Fruit fly (Drosophila melanogaster) whole organism, embryonic: Measurements from ENCODE around the gene Snx27.
A peak's percentile ranks its signal among the peaks of the same experiment; 100 is the strongest.

Source experiments
- CG10543 ChIP-seq: fragments of 200-800 bp; sonication (Bioruptor generic); optimal IDR thresholded peaks from 3 replicates; lab custom pipeline; 2017; ENCODE audit warnings: missing biosample characterization, mild to moderate bottlenecking, missing genetic modification characterization, moderate library complexity
- CG11093 ChIP-seq: fragments of 200-800 bp; sonication (Bioruptor generic); IDR thresholded peaks from 3 replicates; pipeline ENCODE4 v1.3.6; 2022; ENCODE audit warnings: missing biosample characterization, missing genetic modification characterization
- CG16863 ChIP-seq: fragments of 200-800 bp; sonication (Bioruptor generic); optimal IDR thresholded peaks from 3 replicates; lab custom pipeline; 2016; ENCODE audit warnings: missing biosample characterization, missing genetic modification characterization
- CG17359 ChIP-seq: fragments of 200-800 bp; sonication (Bioruptor generic); optimal IDR thresholded peaks from 3 replicates; lab custom pipeline; 2018; ENCODE audit warnings: missing biosample characterization, mild to moderate bottlenecking, missing genetic modification characterization, moderate library complexity
- CG2116 ChIP-seq: fragments of 200-800 bp; sonication (Bioruptor generic); optimal IDR thresholded peaks from 3 replicates; lab custom pipeline; 2018; ENCODE audit warnings: missing biosample characterization, mild to moderate bottlenecking, missing genetic modification characterization
- CG30431 ChIP-seq: fragments of 200-800 bp; sonication (Bioruptor generic); optimal IDR thresholded peaks from 2 replicates; lab custom pipeline; 2017; ENCODE audit warnings: missing biosample characterization, missing genetic modification characterization
- CG31365 ChIP-seq: fragments of 200-800 bp; sonication (Bioruptor generic); optimal IDR thresholded peaks from 2 replicates; lab custom pipeline; 2018; ENCODE audit warnings: missing biosample characterization, mild to moderate bottlenecking, missing genetic modification characterization
- CG3838 ChIP-seq: fragments of 200-800 bp; sonication (Bioruptor generic); optimal IDR thresholded peaks from 3 replicates; lab custom pipeline; 2016; ENCODE audit warnings: missing biosample characterization, missing genetic modification characterization
- CG3995 ChIP-seq: fragments of 200-800 bp; sonication (Bioruptor generic); optimal IDR thresholded peaks from 3 replicates; lab custom pipeline; 2016; ENCODE audit warnings: missing biosample characterization, missing genetic modification characterization
- CG4328 ChIP-seq: fragments of 200-800 bp; sonication (Bioruptor generic); optimal IDR thresholded peaks from 3 replicates; lab custom pipeline; 2017; ENCODE audit warnings: missing biosample characterization, missing genetic modification reagents, missing genetic modification characterization
- CG7839 ChIP-seq: fragments of 200-800 bp; sonication (Bioruptor generic); optimal IDR thresholded peaks from 3 replicates; lab custom pipeline; 2018; ENCODE audit warnings: missing biosample characterization, mild to moderate bottlenecking, missing genetic modification characterization, moderate library complexity
- Chrac-16 ChIP-seq: fragments of 200-800 bp; sonication (Bioruptor generic); optimal IDR thresholded peaks from 3 replicates; lab custom pipeline; 2016; ENCODE audit warnings: missing biosample characterization, missing genetic modification characterization
- Deaf1 ChIP-seq: fragments of 200-800 bp; optimal IDR thresholded peaks from 3 replicates; lab custom pipeline; 2019; ENCODE audit warnings: missing biosample characterization, mild to moderate bottlenecking, missing genetic modification characterization, moderate library complexity
- Dip3 ChIP-seq: fragments of 200-800 bp; sonication (Bioruptor generic); optimal IDR thresholded peaks from 3 replicates; lab custom pipeline; 2016; ENCODE audit warnings: missing biosample characterization, missing genetic modification characterization
- Dp ChIP-seq: fragments of 200-800 bp; sonication (Bioruptor generic); optimal IDR thresholded peaks from 2 replicates; lab custom pipeline; 2018; ENCODE audit warnings: missing biosample characterization, mild to moderate bottlenecking, missing genetic modification characterization, moderate library complexity
- GATAe ChIP-seq: fragments of 200-800 bp; sonication (Bioruptor generic); conservative IDR thresholded peaks from 2 replicates; pipeline ENCODE4 v1.3.6; 2022; ENCODE audit warnings: missing biosample characterization, missing genetic modification characterization
- HHEX ChIP-seq: fragments of 200-800 bp; sonication (Bioruptor generic); optimal IDR thresholded peaks from 3 replicates; lab custom pipeline; 2017; ENCODE audit warnings: missing biosample characterization, mild to moderate bottlenecking, missing genetic modification characterization, missing genetic modification reagents
- Hr51 ChIP-seq, 2 experiments: fragments of 200-800 bp; sonication (Bioruptor generic); optimal IDR thresholded peaks; 2 replicates in 1 of 2; 3 replicates in 1 of 2; lab custom pipeline; 2016 to 2018; ENCODE audit warnings: missing biosample characterization in 2 of 2, missing genetic modification characterization in 2 of 2, mild to moderate bottlenecking in 1 of 2, moderate library complexity in 1 of 2
- Jarid2 ChIP-seq: fragments of 200-800 bp; sonication (Bioruptor generic); optimal IDR thresholded peaks from 3 replicates; lab custom pipeline; 2017; ENCODE audit warnings: mild to moderate bottlenecking, missing biosample characterization, missing genetic modification reagents, missing genetic modification characterization
- NfI ChIP-seq: fragments of 200-800 bp; sonication (Bioruptor generic); optimal IDR thresholded peaks from 3 replicates; lab custom pipeline; 2018; ENCODE audit warnings: missing biosample characterization, mild to moderate bottlenecking, missing genetic modification characterization, moderate library complexity
- Taf1 ChIP-seq: fragments of 200-800 bp; sonication (Bioruptor generic); IDR thresholded peaks from 2 replicates; pipeline ENCODE4 v1.3.6; 2022; ENCODE audit warnings: missing biosample characterization, missing genetic modification characterization
- Vsx1 ChIP-seq: fragments of 200-800 bp; sonication (Bioruptor generic); optimal IDR thresholded peaks from 2 replicates; lab custom pipeline; 2017; ENCODE audit warnings: missing biosample characterization, mild to moderate bottlenecking, missing genetic modification characterization, missing genetic modification reagents
- YL-1 ChIP-seq: fragments of 200-800 bp; sonication (Bioruptor generic); optimal IDR thresholded peaks from 3 replicates; lab custom pipeline; 2017; ENCODE audit warnings: missing biosample characterization, mild to moderate bottlenecking, missing genetic modification characterization
- ato ChIP-seq: fragments of 200-800 bp; sonication (Bioruptor generic); IDR thresholded peaks from 2 replicates; pipeline ENCODE4 v1.3.6; 2022; ENCODE audit warnings: missing biosample characterization, missing genetic modification characterization; ENCODE audit not compliant: partially characterized antibody
- bcd ChIP-seq: fragments of 200-800 bp; sonication (Bioruptor generic); optimal IDR thresholded peaks from 2 replicates; lab custom pipeline; 2017; ENCODE audit warnings: missing biosample characterization, mild to moderate bottlenecking, missing genetic modification characterization
- bigmax ChIP-seq: fragments of 200-800 bp; sonication (Bioruptor generic); optimal IDR thresholded peaks from 2 replicates; lab custom pipeline; 2018; ENCODE audit warnings: missing biosample characterization, mild to moderate bottlenecking, missing genetic modification characterization
- cad ChIP-seq: fragments of >200 bp; optimal IDR thresholded peaks from 2 replicates; lab custom pipeline; 2017; ENCODE audit warnings: missing biosample characterization, missing genetic modification characterization
- cato ChIP-seq: fragments of 200-800 bp; sonication (Bioruptor generic); optimal IDR thresholded peaks from 2 replicates; lab custom pipeline; 2016; ENCODE audit warnings: missing biosample characterization, missing genetic modification characterization, borderline replicate concordance
- fd3F ChIP-seq: fragments of 200-800 bp; sonication (Bioruptor generic); optimal IDR thresholded peaks from 2 replicates; lab custom pipeline; 2018; ENCODE audit warnings: missing biosample characterization, mild to moderate bottlenecking, missing genetic modification characterization, moderate library complexity
- fd64A ChIP-seq: fragments of 200-800 bp; sonication (Bioruptor generic); optimal IDR thresholded peaks from 3 replicates; lab custom pipeline; 2018; ENCODE audit warnings: missing biosample characterization, mild to moderate bottlenecking, missing genetic modification characterization
- fd96Cb ChIP-seq: fragments of 200-800 bp; sonication (Bioruptor generic); optimal IDR thresholded peaks from 2 replicates; lab custom pipeline; 2018; ENCODE audit warnings: missing biosample characterization, mild to moderate bottlenecking, missing genetic modification characterization, moderate library complexity
- gcm2 ChIP-seq: fragments of 200-800 bp; sonication (Bioruptor generic); optimal IDR thresholded peaks from 2 replicates; lab custom pipeline; 2016; ENCODE audit warnings: missing biosample characterization, missing genetic modification characterization
- jigr1 ChIP-seq: fragments of 200-800 bp; sonication (Bioruptor generic); IDR thresholded peaks from 3 replicates; pipeline ENCODE4 v1.3.6; 2022; ENCODE audit warnings: missing biosample characterization, missing genetic modification characterization
- lbe ChIP-seq: fragments of 200-800 bp; sonication (Bioruptor generic); optimal IDR thresholded peaks from 2 replicates; lab custom pipeline; 2016; ENCODE audit warnings: missing biosample characterization, mild to moderate bottlenecking, missing genetic modification characterization
- lmd ChIP-seq: fragments of 200-800 bp; sonication (Bioruptor generic); IDR thresholded peaks from 2 replicates; pipeline ENCODE4 v1.3.6; 2022; ENCODE audit warnings: missing biosample characterization, missing genetic modification characterization
- lov ChIP-seq, 2 experiments: fragments of 200-800 bp in 1 of 2; fragments of >200 bp in 1 of 2; sonication (Bioruptor generic) in 1 of 2; IDR thresholded peaks in 1 of 2; optimal IDR thresholded peaks in 1 of 2; 2 replicates in 1 of 2; 3 replicates in 1 of 2; pipeline versions ENCODE4 v1.3.6 to Lab custom; 2017 to 2022; ENCODE audit warnings: missing biosample characterization in 1 of 2, missing genetic modification characterization in 1 of 2
- nau ChIP-seq: fragments of 200-800 bp; sonication (Bioruptor generic); optimal IDR thresholded peaks from 3 replicates; lab custom pipeline; 2017; ENCODE audit warnings: missing biosample characterization, mild to moderate bottlenecking, missing genetic modification characterization, missing genetic modification reagents
- pnt ChIP-seq: fragments of 200-800 bp; sonication (Bioruptor generic); optimal IDR thresholded peaks from 3 replicates; lab custom pipeline; 2016; ENCODE audit warnings: missing biosample characterization, missing genetic modification characterization
- psq ChIP-seq: fragments of 200-800 bp; sonication (Bioruptor generic); optimal IDR thresholded peaks from 2 replicates; lab custom pipeline; 2017; ENCODE audit warnings: missing biosample characterization, missing genetic modification characterization
- run ChIP-seq: fragments of 200-800 bp; sonication (Bioruptor generic); optimal IDR thresholded peaks from 3 replicates; lab custom pipeline; 2018; ENCODE audit warnings: missing biosample characterization, mild to moderate bottlenecking, missing genetic modification characterization
- sc ChIP-seq, 3 experiments: fragments of >200 bp in 2 of 3; fragments of 200-800 bp in 1 of 3; sonication (Bioruptor generic) in 1 of 3; optimal IDR thresholded peaks; 2 replicates in 2 of 3; 3 replicates in 1 of 3; lab custom pipeline; 2017; ENCODE audit warnings: mild to moderate bottlenecking in 1 of 3, missing biosample characterization in 1 of 3, missing genetic modification characterization in 1 of 3, missing genetic modification reagents in 1 of 3
- schlank ChIP-seq: fragments of 200-800 bp; sonication (Bioruptor generic); optimal IDR thresholded peaks from 2 replicates; lab custom pipeline; 2018; ENCODE audit warnings: missing biosample characterization, mild to moderate bottlenecking, missing genetic modification characterization
- seq ChIP-seq: fragments of 200-800 bp; sonication (Bioruptor generic); IDR thresholded peaks from 2 replicates; pipeline ENCODE4 v1.3.6; 2022; ENCODE audit warnings: missing biosample characterization, missing genetic modification characterization
- tgo ChIP-seq: fragments of 200-800 bp; sonication (Bioruptor generic); IDR thresholded peaks from 3 replicates; pipeline ENCODE4 v1.3.6; 2022; ENCODE audit warnings: missing biosample characterization, missing genetic modification characterization
- trem ChIP-seq: fragments of 200-800 bp; optimal IDR thresholded peaks from 3 replicates; lab custom pipeline; 2019; ENCODE audit warnings: missing biosample characterization, mild to moderate bottlenecking, missing genetic modification characterization, moderate library complexity
- trh ChIP-seq: fragments of 200-800 bp; sonication (Bioruptor generic); optimal IDR thresholded peaks from 2 replicates; lab custom pipeline; 2016; ENCODE audit warnings: missing biosample characterization, missing genetic modification characterization
- tx ChIP-seq: fragments of 200-800 bp; sonication (Bioruptor generic); optimal IDR thresholded peaks from 2 replicates; lab custom pipeline; 2016; ENCODE audit warnings: missing biosample characterization, missing genetic modification characterization
- usp ChIP-seq: fragments of >200 bp; optimal IDR thresholded peaks from 2 replicates; lab custom pipeline; 2017; ENCODE audit warnings: missing biosample characterization, missing genetic modification characterization
- vvl ChIP-seq: fragments of 200-800 bp; sonication (Bioruptor generic); IDR thresholded peaks from 2 replicates; pipeline ENCODE4 v1.3.6; 2022; ENCODE audit warnings: missing biosample characterization, missing genetic modification characterization

Snx27 gene

DNA sequence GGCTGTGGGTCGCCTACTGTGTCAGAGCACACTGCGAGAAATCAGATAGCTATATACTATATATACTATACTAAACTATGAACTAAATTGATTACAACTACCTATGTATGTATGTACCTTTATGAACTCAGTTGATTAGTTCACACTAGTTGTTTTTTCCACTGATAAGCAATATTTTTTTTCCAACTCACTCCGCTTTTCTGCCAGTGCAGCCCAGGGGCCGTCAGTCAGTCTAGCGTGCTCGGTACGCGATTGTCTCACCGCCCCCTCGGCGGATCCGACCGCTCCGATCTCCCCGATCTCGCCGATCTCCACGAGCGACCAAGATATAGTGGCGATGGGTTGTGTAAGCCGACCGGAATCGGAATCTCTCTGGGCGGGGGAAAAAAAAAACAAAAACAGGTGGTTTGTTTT, 31.9 kb downstream of the Snx27 start (continued):
- TF ChIP-seq lbe (GFP tag; lab: Kevin White, UChicago) = no peak
- peak; percentile 35 to 86 for TF ChIP-seq Hr51 (GFP tag; optimal IDR thresholded peaks at IDR 0.05; lab: Kevin White, UChicago)
- peak; percentile 48 for TF ChIP-seq cato (GFP tag; lab: Kevin White, UChicago)
- no peak for TF ChIP-seq CG2116
- TF ChIP-seq sc (optimal IDR thresholded peaks at IDR 0.05; lab: Kevin White, UChicago) = no peak
- TF ChIP-seq sc (GFP tag; optimal IDR thresholded peaks at IDR 0.05; lab: Kevin White, UChicago) = no peak
- peak; percentile 57; the same call in 1 of the 3 replicates for TF ChIP-seq jigr1 (GFP tag; lab: Robert Waterston, UW)
- TF ChIP-seq usp (GFP tag; lab: Kevin White, UChicago) = no peak
- peak; percentile 89 for TF ChIP-seq bcd (GFP tag; lab: Kevin White, UChicago)
- TF ChIP-seq tgo (GFP tag; lab: Robert Waterston, UW) = peak; percentile 93
- TF ChIP-seq HHEX (GFP tag; lab: Kevin White, UChicago) = peak; percentile 87
- no peak for TF ChIP-seq Dp
- peak; percentile 90 for TF ChIP-seq CG7839 (tag; lab: Kevin White, UChicago)
- TF ChIP-seq NfI (GFP tag; lab: Kevin White, UChicago) = peak; percentile 67
- peak; percentile 89 for TF ChIP-seq CG10543
- peak; percentile 15 for TF ChIP-seq gcm2 (GFP tag; lab: Kevin White, UChicago)
- peak; percentile 64 for TF ChIP-seq Chrac-16 (GFP tag; lab: Kevin White, UChicago)
- TF ChIP-seq tx (GFP tag; lab: Kevin White, UChicago) = peak; percentile 46
- peak; percentile 81 for TF ChIP-seq fd96Cb (tag; lab: Kevin White, UChicago)
- peak; percentile 22 for TF ChIP-seq trem
- no peak for TF ChIP-seq bigmax
- no peak for TF ChIP-seq CG3995 (GFP tag; lab: Kevin White, UChicago)
- no peak for TF ChIP-seq psq (GFP tag; lab: Kevin White, UChicago)
- TF ChIP-seq trh = peak; percentile 43
- no peak for TF ChIP-seq nau (GFP tag; lab: Kevin White, UChicago)
- peak; percentile 31 for TF ChIP-seq CG16863 (GFP tag; lab: Kevin White, UChicago)
- TF ChIP-seq CG3838 (GFP tag; lab: Kevin White, UChicago) = peak; percentile 23
- no peak for TF ChIP-seq YL-1 (GFP tag; lab: Kevin White, UChicago)
- TF ChIP-seq GATAe (GFP tag; lab: Robert Waterston, UW) = peak; percentile 64; the same call in 1 of the 2 replicates
- TF ChIP-seq Vsx1 (GFP tag; lab: Kevin White, UChicago) = peak; percentile 61
- TF ChIP-seq Deaf1 (tag; lab: Kevin White, UChicago) = peak; percentile 82
- peak; percentile 68 for TF ChIP-seq fd3F
- peak; percentile 48 for TF ChIP-seq CG30431 (GFP tag; lab: Kevin White, UChicago)
- TF ChIP-seq schlank (tag; lab: Kevin White, UChicago) = peak; percentile 67
- peak; percentile 74 for TF ChIP-seq run (tag; lab: Kevin White, UChicago)
- TF ChIP-seq CG4328 (GFP tag; lab: Kevin White, UChicago) = peak; percentile 69
- peak; percentile 92 for TF ChIP-seq lmd (GFP tag; lab: Robert Waterston, UW)
- peak; percentile 47 for TF ChIP-seq fd64A (GFP tag; lab: Kevin White, UChicago)
- TF ChIP-seq cad (GFP tag; lab: Kevin White, UChicago) = no peak
- TF ChIP-seq Jarid2 (GFP tag; lab: Kevin White, UChicago) = peak; percentile 64
- TF ChIP-seq CG11093 (GFP tag; lab: Robert Waterston, UW) = peak; percentile 90
- peak; percentile 60 for TF ChIP-seq CG31365 (tag; lab: Kevin White, UChicago)
- no peak for TF ChIP-seq lov (optimal IDR thresholded peaks at IDR 0.05; lab: Kevin White, UChicago)
- TF ChIP-seq lov (GFP tag; IDR thresholded peaks at IDR 0.05; lab: Robert Waterston, UW) = peak; percentile 81; the same call in 2 of the 3 replicates
- TF ChIP-seq vvl = peak; percentile 94
- peak; percentile 79 for TF ChIP-seq seq (GFP tag; lab: Robert Waterston, UW)
- TF ChIP-seq Dip3 (GFP tag; lab: Kevin White, UChicago) = peak; percentile 53
- TF ChIP-seq Taf1 (GFP tag; lab: Robert Waterston, UW) = peak; percentile 88
- TF ChIP-seq CG17359 = peak; percentile 88
- peak; percentile 71 for TF ChIP-seq pnt (GFP tag; lab: Kevin White, UChicago)
- no peak for TF ChIP-seq ato (GFP tag; lab: Robert Waterston, UW)
